Worm (Caenorhabditis elegans) whole organism, L3 larva: ENCODE data around the gene R07E5.5.
A peak's percentile ranks its signal among the peaks of the same experiment; 100 is the strongest.

Experiments
- ZK546.5 ChIP-seq: sonication (generic microtip); optimal IDR thresholded peaks from 2 replicates; lab custom pipeline; 2017; ENCODE audit warnings: missing biosample characterization, missing genetic modification characterization
- aly-2 ChIP-seq: fragments of 150-350 bp; optimal IDR thresholded peaks from 2 replicates; lab custom pipeline; 2014; ENCODE audit warnings: missing biosample characterization, missing genetic modification characterization
- ama-1 ChIP-seq: fragments of 150-350 bp; optimal IDR thresholded peaks from 2 replicates; lab custom pipeline; 2018
- ceh-28 ChIP-seq: fragments of 150-350 bp; optimal IDR thresholded peaks from 2 replicates; lab custom pipeline; 2014; ENCODE audit warnings: missing biosample characterization, missing genetic modification reagents, missing genetic modification characterization
- ceh-9 ChIP-seq: sonication (generic microtip); optimal IDR thresholded peaks from 2 replicates; lab custom pipeline; 2018; ENCODE audit warnings: missing biosample characterization, missing genetic modification characterization
- elt-1 ChIP-seq: fragments of 150-350 bp; optimal IDR thresholded peaks from 2 replicates; lab custom pipeline; 2014; ENCODE audit warnings: missing biosample characterization, missing genetic modification characterization
- elt-2 ChIP-seq: sonication (generic microtip); optimal IDR thresholded peaks from 2 replicates; lab custom pipeline; 2016; ENCODE audit warnings: missing genetic modification reagents, mild to moderate bottlenecking, missing genetic modification characterization, missing compliant biosample characterization
- elt-3 ChIP-seq, 3 experiments: fragments of 150-350 bp in 1 of 3; sonication (generic microtip) in 2 of 3; optimal IDR thresholded peaks; 2 replicates in 2 of 3; 4 replicates in 1 of 3; lab custom pipeline; 2014 to 2017; ENCODE audit warnings: missing biosample characterization in 3 of 3, missing genetic modification characterization in 3 of 3
- eor-1 ChIP-seq, 2 experiments: fragments of 150-350 bp; optimal IDR thresholded peaks; 2 replicates each; lab custom pipeline; 2014 to 2018; ENCODE audit warnings: missing biosample characterization in 2 of 2, missing genetic modification characterization in 2 of 2
- fkh-10 ChIP-seq: sonication (generic microtip); optimal IDR thresholded peaks from 2 replicates; lab custom pipeline; 2017; ENCODE audit warnings: missing biosample characterization, missing genetic modification reagents, missing genetic modification characterization
- hmg-11 ChIP-seq: sonication (generic microtip); optimal IDR thresholded peaks from 2 replicates; lab custom pipeline; 2016; ENCODE audit warnings: missing genetic modification characterization, missing compliant biosample characterization
- jun-1 ChIP-seq: fragments of 150-350 bp; optimal IDR thresholded peaks from 2 replicates; lab custom pipeline; 2014; ENCODE audit warnings: missing biosample characterization, missing genetic modification reagents, missing genetic modification characterization
- lin-15B ChIP-seq: fragments of 150-350 bp; optimal IDR thresholded peaks from 2 replicates; lab custom pipeline; 2014; ENCODE audit warnings: missing biosample characterization, missing genetic modification characterization
- lsy-12 ChIP-seq: sonication (generic microtip); optimal IDR thresholded peaks from 2 replicates; lab custom pipeline; 2016; ENCODE audit warnings: mild to moderate bottlenecking, missing genetic modification characterization, missing compliant biosample characterization
- nfya-1 ChIP-seq: sonication (generic microtip); optimal IDR thresholded peaks from 2 replicates; lab custom pipeline; 2017; ENCODE audit warnings: missing genetic modification characterization, mild to moderate bottlenecking, missing compliant biosample characterization, antibody characterized with exemption, moderate library complexity; ENCODE audit not compliant: insufficient read depth
- nhr-11 ChIP-seq: fragments of 150-350 bp; optimal IDR thresholded peaks from 2 replicates; lab custom pipeline; 2014; ENCODE audit warnings: missing biosample characterization, missing genetic modification characterization
- nhr-23 ChIP-seq: fragments of 150-350 bp; optimal IDR thresholded peaks from 2 replicates; lab custom pipeline; 2014; ENCODE audit warnings: missing biosample characterization, missing genetic modification reagents, missing genetic modification characterization
- nhr-237 ChIP-seq: fragments of 150-350 bp; optimal IDR thresholded peaks from 2 replicates; lab custom pipeline; 2014; ENCODE audit warnings: missing biosample characterization, missing genetic modification characterization
- nhr-25 ChIP-seq: sonication (generic microtip); optimal IDR thresholded peaks from 2 replicates; lab custom pipeline; 2017; ENCODE audit warnings: missing biosample characterization, missing genetic modification characterization
- nhr-28 ChIP-seq: fragments of 150-350 bp; optimal IDR thresholded peaks from 2 replicates; lab custom pipeline; 2014; ENCODE audit warnings: missing biosample characterization, missing genetic modification characterization
- nhr-43 ChIP-seq: sonication (generic microtip); optimal IDR thresholded peaks from 2 replicates; lab custom pipeline; 2016; ENCODE audit warnings: mild to moderate bottlenecking, missing genetic modification characterization, missing compliant biosample characterization; ENCODE audit not compliant: poor library complexity, severe bottlenecking
- nhr-77 ChIP-seq: fragments of 150-350 bp; optimal IDR thresholded peaks from 2 replicates; lab custom pipeline; 2014; ENCODE audit warnings: missing biosample characterization, missing genetic modification characterization
- pha-4 ChIP-seq: fragments of 150-350 bp; optimal IDR thresholded peaks from 2 replicates; lab custom pipeline; 2014; ENCODE audit warnings: missing biosample characterization, missing genetic modification reagents, missing genetic modification characterization
- pqm-1 ChIP-seq: fragments of 150-350 bp; optimal IDR thresholded peaks from 2 replicates; lab custom pipeline; 2017; ENCODE audit warnings: missing biosample characterization, missing genetic modification characterization, inconsistent platforms
- sea-2 ChIP-seq: fragments of 150-350 bp; sonication (generic microtip); optimal IDR thresholded peaks from 4 replicates; lab custom pipeline; 2014; ENCODE audit warnings: missing biosample characterization, missing genetic modification reagents, missing genetic modification characterization
- snpc-4 ChIP-seq: fragments of 150-350 bp; optimal IDR thresholded peaks from 2 replicates; lab custom pipeline; 2014; ENCODE audit warnings: missing biosample characterization, missing genetic modification characterization
- tbx-2 ChIP-seq: sonication (generic microtip); optimal IDR thresholded peaks from 2 replicates; lab custom pipeline; 2016; ENCODE audit warnings: mild to moderate bottlenecking, missing genetic modification characterization, missing compliant biosample characterization
- ztf-11 ChIP-seq: fragments of 150-350 bp; optimal IDR thresholded peaks from 2 replicates; lab custom pipeline; 2014; ENCODE audit warnings: missing biosample characterization, missing genetic modification characterization
- ztf-4 ChIP-seq: fragments of 150-350 bp; optimal IDR thresholded peaks from 2 replicates; lab custom pipeline; 2014; ENCODE audit warnings: missing biosample characterization, missing genetic modification characterization

Gene R07E5.5

DNA sequence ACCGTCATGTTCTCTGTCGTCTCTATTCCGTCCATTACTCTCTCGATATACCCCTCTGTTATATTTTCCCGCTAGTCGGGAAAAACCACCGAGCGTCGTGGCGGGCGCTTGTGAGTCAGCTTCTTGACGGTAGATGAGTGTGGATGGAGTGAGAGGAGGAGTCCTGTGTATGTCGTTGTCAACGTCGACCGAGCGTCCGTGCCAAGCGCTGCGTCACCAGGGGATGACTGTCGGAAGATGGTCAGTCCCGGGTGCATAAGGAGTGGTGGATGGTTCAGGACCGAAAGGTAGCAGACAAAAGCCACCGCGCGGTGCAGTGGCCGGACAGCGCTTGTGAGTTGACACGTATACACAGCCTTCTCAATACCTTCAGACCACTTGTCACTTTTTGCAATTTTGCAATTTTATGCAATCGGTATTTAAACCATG is 27.8 kb upstream of the R07E5.5 start:
- peak; percentile 17 for TF ChIP-seq nhr-43 (tag; lab: Kevin White, UChicago)
- peak; percentile 34 for TF ChIP-seq elt-2
- peak; percentile 40 for TF ChIP-seq nfya-1 (tag; lab: Kevin White, UChicago)
- peak; percentile 83 for TF ChIP-seq hmg-11 (tag; lab: Kevin White, UChicago)
- peak; percentile 44 for TF ChIP-seq tbx-2 (tag; lab: Kevin White, UChicago)
- TF ChIP-seq ceh-28 (tag; lab: Kevin White, UChicago) = peak; percentile 23
- peak; percentile 49 for TF ChIP-seq nhr-25

DNA sequence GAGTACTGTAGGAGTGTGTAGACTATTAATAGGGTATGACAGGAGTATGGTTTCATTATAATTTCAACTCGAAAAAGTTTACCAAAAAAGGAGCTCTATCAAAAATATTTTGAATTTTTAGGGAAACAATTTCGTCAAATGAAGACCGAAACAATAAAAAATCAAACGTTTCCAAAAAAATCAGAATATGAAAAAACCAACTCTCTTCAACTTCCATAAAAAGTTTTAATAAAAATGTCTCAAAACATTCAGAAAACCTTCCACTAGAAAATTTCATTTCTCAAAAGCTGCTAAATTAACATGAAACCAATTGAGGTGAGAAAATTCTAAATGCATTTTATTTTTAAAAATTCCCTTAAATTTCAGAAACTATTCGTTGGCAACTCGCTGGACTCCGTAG is 26.6 kb upstream of the R07E5.5 start, which contains the start of gene ckb-3:
Gene ckb-3, plus strand, starts transcription at position 301 of the 400 bp plus-strand sequence.
- TF ChIP-seq elt-3 (tag; optimal IDR thresholded peaks at IDR 0.05; lab: Kevin White, UChicago) (no peak), ama-1 (no peak), lin-15B (no peak), eor-1 (tag; optimal IDR thresholded peaks at IDR 0.05; lab: Kevin White, UChicago) (no peak), snpc-4 (tag; lab: Kevin White, UChicago) (no peak), nhr-28 (tag; lab: Kevin White, UChicago) (no peak), elt-1 (no peak), ztf-11 (tag; lab: Kevin White, UChicago) (no peak), nhr-25 (no peak), elt-2 (no peak)

DNA sequence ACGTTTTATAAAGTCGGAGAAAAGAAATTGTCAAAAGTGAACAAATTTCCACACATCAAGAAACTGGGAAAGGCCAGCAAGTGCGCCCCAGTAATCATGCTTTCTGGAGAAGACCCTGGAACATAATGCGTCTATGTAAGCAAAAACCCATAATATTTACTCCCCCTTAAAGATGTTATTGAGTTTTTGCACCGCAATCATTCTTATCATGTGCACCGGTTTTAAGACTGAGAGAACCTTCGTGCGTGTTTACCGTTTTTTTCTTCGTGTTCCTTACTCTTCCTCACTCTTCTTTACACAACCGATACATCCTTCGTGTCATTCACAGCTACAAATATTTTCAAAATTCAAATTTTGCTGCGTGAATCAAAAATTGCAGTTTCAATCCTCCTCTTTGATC is 24.3 kb upstream of the R07E5.5 start:
- TF ChIP-seq ztf-4 (tag; lab: Kevin White, UChicago) = no peak
- TF ChIP-seq pha-4 (tag; lab: Kevin White, UChicago) = peak; percentile 24

DNA sequence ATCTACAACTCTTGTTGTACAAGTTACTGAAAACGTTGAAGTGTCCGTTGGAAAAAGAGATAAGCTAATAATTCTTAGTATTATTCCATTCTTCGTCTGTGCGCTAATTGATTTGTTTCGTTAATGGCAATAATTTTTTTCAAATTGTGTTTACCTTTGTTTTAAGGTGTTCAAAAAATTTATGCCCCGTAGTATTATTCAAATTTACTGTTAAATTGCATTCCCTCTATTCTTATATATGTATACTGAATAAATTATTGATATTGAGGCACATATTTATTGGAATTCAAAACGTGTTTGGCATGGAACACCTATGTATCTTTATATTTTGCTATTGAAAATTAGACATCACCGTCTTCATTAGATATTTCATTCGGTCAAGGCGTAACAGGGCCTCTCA is 22.4 kb upstream of the R07E5.5 start, which contains the start of gene pals-26:
Gene pals-26, plus strand, starts transcription at position 301 of the 400 bp plus-strand sequence.
- TF ChIP-seq elt-1 (no peak), eor-1 (tag; optimal IDR thresholded peaks at IDR 0.05; lab: Kevin White, UChicago) (no peak), elt-3 (tag; optimal IDR thresholded peaks at IDR 0.05; lab: Kevin White, UChicago) (no peak), fkh-10 (no peak), nfya-1 (tag; lab: Kevin White, UChicago) (no peak), nhr-11 (no peak), pha-4 (tag; lab: Kevin White, UChicago) (no peak), tbx-2 (tag; lab: Kevin White, UChicago) (no peak), hmg-11 (tag; lab: Kevin White, UChicago) (no peak), snpc-4 (tag; lab: Kevin White, UChicago) (no peak), aly-2 (tag; lab: Kevin White, UChicago) (no peak), nhr-237 (tag; lab: Kevin White, UChicago) (no peak), ztf-4 (tag; lab: Kevin White, UChicago) (no peak), ZK546.5 (tag; lab: Kevin White, UChicago) (no peak), lin-15B (no peak), ztf-11 (tag; lab: Kevin White, UChicago) (no peak), ceh-9 (tag; lab: Kevin White, UChicago) (no peak)

DNA sequence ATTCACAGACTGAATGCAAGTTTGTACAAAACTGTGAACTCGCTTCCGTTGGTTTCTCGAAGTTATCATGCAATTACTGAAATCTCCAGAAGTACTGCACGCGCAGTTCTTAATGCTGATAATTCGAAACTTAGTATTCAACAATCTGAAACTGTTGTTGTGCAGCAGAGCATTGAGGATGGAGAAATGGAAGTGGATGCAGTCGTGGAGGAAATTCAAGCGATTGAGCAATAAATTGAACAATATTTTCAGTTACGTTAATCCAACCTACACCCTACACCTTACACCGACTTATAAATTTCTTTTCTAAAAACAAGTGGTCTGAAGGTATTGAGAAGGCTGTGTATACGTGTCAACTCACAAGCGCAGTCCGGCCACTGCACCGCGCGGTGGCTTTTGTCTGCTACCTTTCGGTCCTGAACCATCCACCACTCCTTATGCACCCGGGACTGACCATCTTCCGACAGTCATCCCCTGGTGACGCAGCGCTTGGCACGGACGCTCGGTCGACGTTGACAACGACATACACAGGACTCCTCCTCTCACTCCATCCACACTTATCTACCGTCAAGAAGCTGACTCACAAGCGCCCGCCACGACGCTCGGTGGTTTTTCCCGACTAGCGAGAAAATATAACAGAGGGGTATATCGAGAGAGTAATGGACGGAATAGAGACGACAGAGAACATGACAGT is 18.5 kb upstream of the R07E5.5 start:
- TF ChIP-seq hmg-11 (tag; lab: Kevin White, UChicago) = peak; percentile 68
- peak in 1 of 3 experiments; percentile 16 for TF ChIP-seq elt-3 (tag; optimal IDR thresholded peaks at IDR 0.05; lab: Kevin White, UChicago)
- peak; percentile 40 for TF ChIP-seq elt-2
- peak; percentile 67 for TF ChIP-seq nhr-25
- peak; percentile 44 for TF ChIP-seq lsy-12 (tag; lab: Kevin White, UChicago)
- peak; percentile 29 for TF ChIP-seq tbx-2 (tag; lab: Kevin White, UChicago)
- TF ChIP-seq pha-4 (tag; lab: Kevin White, UChicago) = peak; percentile 29
- peak; percentile 9 for TF ChIP-seq jun-1 (tag; lab: Kevin White, UChicago)
- peak; percentile 34 for TF ChIP-seq nfya-1 (tag; lab: Kevin White, UChicago)
- peak; percentile 54 for TF ChIP-seq nhr-43 (tag; lab: Kevin White, UChicago)
- peak; percentile 49 for TF ChIP-seq nhr-77 (tag; lab: Kevin White, UChicago)
- TF ChIP-seq ztf-4 (tag; lab: Kevin White, UChicago) = peak; percentile 63
- TF ChIP-seq nhr-23 (tag; lab: Kevin White, UChicago) = peak; percentile 54
- TF ChIP-seq, all 47 proteins: peak for 13; not testable (repeated sequence) for 34

DNA sequence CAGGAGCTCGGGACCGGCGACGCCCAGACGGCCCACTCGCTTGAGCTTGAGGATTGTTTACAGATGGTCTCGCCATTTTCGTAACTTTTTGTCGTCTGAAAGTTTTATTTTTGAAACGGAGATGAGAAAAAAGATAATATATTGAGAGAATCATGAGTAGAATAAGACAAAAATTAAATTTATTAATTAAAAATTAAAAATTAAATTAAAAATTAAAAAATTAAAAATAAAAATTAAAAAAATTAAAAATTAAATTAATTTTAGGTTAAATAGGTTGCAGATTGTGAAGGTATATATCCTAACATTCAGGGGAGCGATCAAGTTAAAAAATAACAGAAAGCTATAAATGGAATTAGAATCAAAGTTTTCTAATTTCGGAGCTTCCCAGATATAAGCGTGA is 17.5 kb upstream of the R07E5.5 start, which contains the start of gene B0284.3:
Gene B0284.3, minus strand, starts transcription at position 101 of the 400 bp plus-strand sequence.
- TF ChIP-seq ztf-4 (tag; lab: Kevin White, UChicago) = no peak
- TF ChIP-seq nhr-11 = no peak
- no peak for TF ChIP-seq lsy-12 (tag; lab: Kevin White, UChicago)
- TF ChIP-seq fkh-10 = no peak
- TF ChIP-seq hmg-11 (tag; lab: Kevin White, UChicago) = no peak
- no peak for TF ChIP-seq sea-2 (GFP tag; lab: Kevin White, UChicago)
- TF ChIP-seq pqm-1 (tag; lab: Kevin White, UChicago) = no peak
- no peak for TF ChIP-seq elt-2
- TF ChIP-seq, all 47 proteins: peak for 0
